Worm (Caenorhabditis elegans): ENCODE measurements around the gene nhr-192.

- TF ChIP-seq T22C8.4 (GFP tag; IDR thresholded peaks at IDR 0.05) (no peak), cog-1 (tag; optimal IDR thresholded peaks at IDR 0.05) (no peak)
These were observed 10.5 kb upstream of the nhr-192 start for ce11 chrV:10080905-10081304.

Data from whole organism, midembryonic.